Fruit fly (Drosophila melanogaster) whole organism, adult: Measurements from ENCODE around the gene bchs.

ENCODE experiments used
- CG12768 ChIP-seq: fragments of 200-800 bp; sonication (Bioruptor generic); optimal IDR thresholded peaks from 2 replicates; lab custom pipeline; 2017; ENCODE audit warnings: missing biosample characterization, missing genetic modification characterization, mild to moderate bottlenecking, moderate library complexity, missing genetic modification reagents
- CG14711 ChIP-seq: fragments of 200-800 bp; sonication (Bioruptor generic); optimal IDR thresholded peaks from 2 replicates; lab custom pipeline; 2018; ENCODE audit warnings: missing biosample characterization, mild to moderate bottlenecking, missing genetic modification characterization, moderate library complexity
- CG33017 ChIP-seq: fragments of 200-800 bp; sonication (Bioruptor generic); optimal IDR thresholded peaks from 2 replicates; lab custom pipeline; 2018; ENCODE audit warnings: missing biosample characterization, mild to moderate bottlenecking, missing genetic modification characterization, moderate library complexity
- CG5204 ChIP-seq: fragments of 200-800 bp; sonication (Bioruptor generic); optimal IDR thresholded peaks from 2 replicates; lab custom pipeline; 2016; ENCODE audit warnings: missing biosample characterization, missing genetic modification characterization
- CG7045 ChIP-seq: fragments of 200-800 bp; sonication (Bioruptor generic); optimal IDR thresholded peaks from 2 replicates; lab custom pipeline; 2017; ENCODE audit warnings: missing biosample characterization, mild to moderate bottlenecking, missing genetic modification characterization
- CG7101 ChIP-seq: fragments of 200-800 bp; sonication (Bioruptor generic); optimal IDR thresholded peaks from 2 replicates; lab custom pipeline; 2018; ENCODE audit warnings: missing biosample characterization, mild to moderate bottlenecking, missing genetic modification characterization, moderate library complexity
- Clk ChIP-seq: fragments of 200-800 bp; sonication (Bioruptor generic); optimal IDR thresholded peaks from 2 replicates; lab custom pipeline; 2017; ENCODE audit warnings: missing biosample characterization, missing genetic modification characterization
- Crg-1 ChIP-seq: fragments of 200-800 bp; sonication (Bioruptor generic); optimal IDR thresholded peaks from 2 replicates; lab custom pipeline; 2016; ENCODE audit warnings: missing biosample characterization, missing genetic modification characterization
- Hr96 ChIP-seq: fragments of 200-800 bp; sonication (Bioruptor generic); optimal IDR thresholded peaks from 2 replicates; lab custom pipeline; 2016; ENCODE audit warnings: missing biosample characterization, missing genetic modification characterization
- cnc ChIP-seq, 2 experiments: fragments of >200 bp; optimal IDR thresholded peaks; 2 replicates each; lab custom pipeline; 2017
- kay ChIP-seq: fragments of 200-800 bp; sonication (Bioruptor generic); peaks from one replicate; lab custom pipeline; 2016; ENCODE audit warnings: missing biosample characterization, missing genetic modification characterization, borderline replicate concordance
- ovo ChIP-seq: fragments of 200-800 bp; sonication (Bioruptor generic); optimal IDR thresholded peaks from 2 replicates; lab custom pipeline; 2016; ENCODE audit warnings: missing biosample characterization, missing genetic modification characterization
- tj ChIP-seq: fragments of 200-800 bp; sonication (Bioruptor generic); optimal IDR thresholded peaks from 3 replicates; lab custom pipeline; 2017; ENCODE audit warnings: missing biosample characterization, mild to moderate bottlenecking, missing genetic modification characterization, moderate library complexity

- TF ChIP-seq CG7045 (GFP tag; lab: Kevin White, UChicago) (no peak), CG5204 (GFP tag; lab: Kevin White, UChicago) (no peak), CG14711 (tag; lab: Kevin White, UChicago) (no peak), tj (GFP tag; lab: Kevin White, UChicago) (no peak), ovo (GFP tag; lab: Kevin White, UChicago) (no peak), kay (GFP tag; lab: Kevin White, UChicago) (no peak), CG12768 (GFP tag; lab: Kevin White, UChicago) (no peak), Hr96 (GFP tag; lab: Kevin White, UChicago) (no peak), CG33017 (no peak), CG7101 (no peak), Crg-1 (no peak), cnc (optimal IDR thresholded peaks at IDR 0.05; lab: Kevin White, UChicago) (no peak), Clk (GFP tag; lab: Kevin White, UChicago) (no peak)
Observed at dm6 chr2L:5901553-5901952, 5.4 kb upstream of the bchs start.
